Fruit fly (Drosophila melanogaster) whole organism, prepupa: ENCODE measurements around the gene Cand1.

Experiments
- CG10669 ChIP-seq: fragments of 200-800 bp; sonication (Bioruptor generic); optimal IDR thresholded peaks from 3 replicates; lab custom pipeline; 2018; ENCODE audit warnings: missing biosample characterization, mild to moderate bottlenecking, missing genetic modification characterization, moderate library complexity
- CG11902 ChIP-seq: fragments of 200-800 bp; sonication (Bioruptor generic); optimal IDR thresholded peaks from 3 replicates; lab custom pipeline; 2016; ENCODE audit warnings: missing biosample characterization, missing genetic modification characterization
- CG1621 ChIP-seq: fragments of 200-800 bp; sonication (Bioruptor generic); optimal IDR thresholded peaks from 3 replicates; lab custom pipeline; 2018; ENCODE audit warnings: missing biosample characterization, mild to moderate bottlenecking, missing genetic modification characterization
- CG3032 ChIP-seq: fragments of 200-800 bp; optimal IDR thresholded peaks from 2 replicates; lab custom pipeline; 2019; ENCODE audit warnings: missing biosample characterization, mild to moderate bottlenecking, missing genetic modification characterization, moderate library complexity
- CG31627 ChIP-seq: fragments of 200-800 bp; sonication (Bioruptor generic); optimal IDR thresholded peaks from 3 replicates; lab custom pipeline; 2016; ENCODE audit warnings: missing biosample characterization, missing genetic modification characterization
- CG32006 ChIP-seq: fragments of 200-800 bp; sonication (Bioruptor generic); optimal IDR thresholded peaks from 3 replicates; lab custom pipeline; 2017; ENCODE audit warnings: missing biosample characterization, mild to moderate bottlenecking, missing genetic modification characterization
- CG6163 ChIP-seq: fragments of 200-800 bp; sonication (Bioruptor generic); IDR thresholded peaks from 3 replicates; pipeline ENCODE4 v1.3.6; 2022; ENCODE audit warnings: missing biosample characterization, missing genetic modification characterization
- CG6276 ChIP-seq: fragments of 200-800 bp; sonication (Bioruptor generic); optimal IDR thresholded peaks from 2 replicates; lab custom pipeline; 2017; ENCODE audit warnings: missing biosample characterization, mild to moderate bottlenecking, missing genetic modification characterization
- CG6792 ChIP-seq: fragments of 200-800 bp; sonication (Bioruptor generic); optimal IDR thresholded peaks from 3 replicates; lab custom pipeline; 2016; ENCODE audit warnings: missing biosample characterization, missing genetic modification characterization
- CG6808 ChIP-seq: fragments of 200-800 bp; sonication (Bioruptor generic); optimal IDR thresholded peaks from 3 replicates; lab custom pipeline; 2017; ENCODE audit warnings: missing biosample characterization, missing genetic modification characterization, mild to moderate bottlenecking, moderate library complexity, missing genetic modification reagents
- CG7368 ChIP-seq: fragments of 200-800 bp; sonication (Bioruptor generic); optimal IDR thresholded peaks from 3 replicates; lab custom pipeline; 2016; ENCODE audit warnings: missing biosample characterization, missing genetic modification characterization
- CG8119 ChIP-seq: fragments of 200-800 bp; sonication (Bioruptor generic); IDR thresholded peaks from 3 replicates; pipeline ENCODE4 v1.3.6; 2022; ENCODE audit warnings: missing biosample characterization, missing genetic modification characterization
- CG8319 ChIP-seq: fragments of 200-800 bp; sonication (Bioruptor generic); optimal IDR thresholded peaks from 3 replicates; lab custom pipeline; 2016; ENCODE audit warnings: missing biosample characterization, missing genetic modification characterization
- CG8632 ChIP-seq: fragments of 200-800 bp; sonication (Bioruptor generic); optimal IDR thresholded peaks from 3 replicates; lab custom pipeline; 2016; ENCODE audit warnings: missing biosample characterization, missing genetic modification characterization
- CG9139 ChIP-seq: fragments of 200-800 bp; sonication (Bioruptor generic); optimal IDR thresholded peaks from 3 replicates; lab custom pipeline; 2017; ENCODE audit warnings: missing biosample characterization, mild to moderate bottlenecking, missing genetic modification characterization
- Eip78C ChIP-seq: fragments of 200-800 bp; sonication (Bioruptor generic); peaks from one replicate; lab custom pipeline; 2016; ENCODE audit warnings: missing biosample characterization, missing genetic modification characterization
- Eip93F ChIP-seq: fragments of 200-800 bp; sonication (Bioruptor generic); optimal IDR thresholded peaks from 2 replicates; lab custom pipeline; 2016; ENCODE audit warnings: missing biosample characterization, mild to moderate bottlenecking, missing genetic modification characterization
- Ets96B ChIP-seq: fragments of 200-800 bp; optimal IDR thresholded peaks from 2 replicates; lab custom pipeline; 2019; ENCODE audit warnings: missing biosample characterization, mild to moderate bottlenecking, missing genetic modification characterization, moderate library complexity
- Gug ChIP-seq: fragments of 200-800 bp; sonication (Bioruptor generic); IDR thresholded peaks from 2 replicates; pipeline ENCODE4 v1.3.6; 2022; ENCODE audit warnings: missing biosample characterization, missing genetic modification characterization
- Hr38 ChIP-seq: sonication (Bioruptor generic); optimal IDR thresholded peaks from 2 replicates; lab custom pipeline; 2016; ENCODE audit warnings: missing biosample characterization, missing genetic modification characterization
- Hr4 ChIP-seq: fragments of 200-800 bp; sonication (Bioruptor generic); optimal IDR thresholded peaks from 3 replicates; lab custom pipeline; 2016; ENCODE audit warnings: missing biosample characterization, missing genetic modification characterization
- Lpt ChIP-seq: fragments of 200-800 bp; sonication (Bioruptor generic); optimal IDR thresholded peaks from 3 replicates; lab custom pipeline; 2016; ENCODE audit warnings: missing biosample characterization, missing genetic modification characterization
- Met ChIP-seq: fragments of 200-800 bp; sonication (Bioruptor generic); optimal IDR thresholded peaks from 3 replicates; lab custom pipeline; 2016; ENCODE audit warnings: missing biosample characterization, missing genetic modification characterization
- OdsH ChIP-seq: fragments of 200-800 bp; sonication (Bioruptor generic); optimal IDR thresholded peaks from 3 replicates; lab custom pipeline; 2016; ENCODE audit warnings: missing biosample characterization, missing genetic modification characterization
- Sox102F ChIP-seq: fragments of 200-800 bp; sonication (Bioruptor generic); optimal IDR thresholded peaks from 2 replicates; lab custom pipeline; 2016; ENCODE audit warnings: missing biosample characterization, mild to moderate bottlenecking, missing genetic modification characterization
- Sox14 ChIP-seq: fragments of 200-800 bp; sonication (Bioruptor generic); optimal IDR thresholded peaks from 3 replicates; lab custom pipeline; 2016; ENCODE audit warnings: missing biosample characterization, missing genetic modification characterization
- achi ChIP-seq: fragments of 200-800 bp; sonication (Bioruptor generic); optimal IDR thresholded peaks from 3 replicates; lab custom pipeline; 2016; ENCODE audit warnings: missing biosample characterization, missing genetic modification characterization
- acj6 ChIP-seq: fragments of 200-800 bp; sonication (Bioruptor generic); optimal IDR thresholded peaks from 3 replicates; lab custom pipeline; 2016; ENCODE audit warnings: missing biosample characterization, missing genetic modification characterization
- cyc ChIP-seq: fragments of 200-800 bp; sonication (Bioruptor generic); optimal IDR thresholded peaks from 3 replicates; lab custom pipeline; 2016; ENCODE audit warnings: missing biosample characterization, missing genetic modification characterization
- dsx ChIP-seq: fragments of 200-800 bp; optimal IDR thresholded peaks from 3 replicates; lab custom pipeline; 2019; ENCODE audit warnings: missing biosample characterization, mild to moderate bottlenecking, missing genetic modification characterization, moderate library complexity; ENCODE audit not compliant: poor library complexity, severe bottlenecking
- eg ChIP-seq: fragments of 200-800 bp; sonication (Bioruptor generic); IDR thresholded peaks from 3 replicates; pipeline ENCODE4 v1.3.6; 2022; ENCODE audit warnings: missing biosample characterization, missing genetic modification characterization
- fd59A ChIP-seq: fragments of 200-800 bp; sonication (Bioruptor generic); optimal IDR thresholded peaks from 2 replicates; lab custom pipeline; 2017; ENCODE audit warnings: missing biosample characterization, mild to moderate bottlenecking, missing genetic modification characterization, missing genetic modification reagents
- fd85E ChIP-seq: fragments of 200-800 bp; sonication (Bioruptor generic); optimal IDR thresholded peaks from 3 replicates; lab custom pipeline; 2016; ENCODE audit warnings: missing biosample characterization, missing genetic modification characterization
- fkh ChIP-seq: fragments of 200-800 bp; sonication (Bioruptor generic); optimal IDR thresholded peaks from 3 replicates; lab custom pipeline; 2017; ENCODE audit warnings: missing biosample characterization, mild to moderate bottlenecking, missing genetic modification characterization, moderate library complexity
- lz ChIP-seq: fragments of 200-800 bp; sonication (Bioruptor generic); optimal IDR thresholded peaks from 3 replicates; lab custom pipeline; 2016; ENCODE audit warnings: missing biosample characterization, missing genetic modification characterization
- net ChIP-seq: fragments of 200-800 bp; sonication (Bioruptor generic); optimal IDR thresholded peaks from 3 replicates; lab custom pipeline; 2016; ENCODE audit warnings: missing biosample characterization, missing genetic modification characterization
- pdm3 ChIP-seq: fragments of 200-800 bp; sonication (Bioruptor generic); optimal IDR thresholded peaks from 3 replicates; lab custom pipeline; 2016; ENCODE audit warnings: missing biosample characterization, missing genetic modification characterization
- salr ChIP-seq, 2 experiments: fragments of 200-800 bp; sonication (Bioruptor generic); optimal IDR thresholded peaks; 3 replicates each; lab custom pipeline; 2016 to 2018; ENCODE audit warnings: missing biosample characterization in 2 of 2, missing genetic modification characterization in 2 of 2, mild to moderate bottlenecking in 1 of 2
- ss ChIP-seq, 2 experiments: fragments of 200-800 bp; sonication (Bioruptor generic); optimal IDR thresholded peaks; 2 replicates in 1 of 2; 3 replicates in 1 of 2; lab custom pipeline; 2017 to 2018; ENCODE audit warnings: mild to moderate bottlenecking in 2 of 2, missing biosample characterization in 2 of 2, missing genetic modification characterization in 2 of 2, moderate library complexity in 1 of 2
- svp ChIP-seq: fragments of 200-800 bp; sonication (Bioruptor generic); peaks from one replicate; lab custom pipeline; 2016; ENCODE audit warnings: missing biosample characterization, missing genetic modification characterization

The Cand1 gene

DNA sequence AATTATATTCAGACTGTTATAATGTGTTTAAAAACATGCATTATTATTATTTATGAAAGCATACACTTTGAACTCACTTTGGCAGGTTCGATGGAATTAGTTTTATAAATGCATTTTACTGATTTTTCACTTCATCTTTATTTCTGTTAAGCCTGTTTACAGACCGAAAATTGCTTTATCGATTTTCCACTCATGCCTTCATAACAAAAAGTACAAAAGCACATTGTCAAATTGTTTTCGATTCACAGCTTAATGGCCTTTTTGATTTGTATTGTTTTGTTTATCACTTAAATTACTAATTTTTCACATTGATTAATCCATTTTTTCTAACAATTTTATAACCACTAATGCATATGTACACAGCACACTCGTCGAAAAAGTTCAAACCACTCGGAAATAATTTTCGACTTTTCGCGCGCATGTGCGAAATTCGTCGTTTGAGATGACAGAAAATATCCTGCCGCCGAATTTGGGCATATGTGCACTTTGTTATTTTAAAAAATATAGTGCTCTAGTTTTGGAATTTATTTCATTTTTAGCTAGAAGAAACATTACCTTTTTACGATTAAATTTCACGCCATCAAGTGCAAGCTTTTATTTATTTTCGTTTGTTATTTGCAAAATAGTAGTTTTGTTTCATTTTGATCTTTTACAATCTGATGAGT is 11.2 kb upstream of the Cand1 start, which contains the start of gene rho-5:
TSS of gene rho-5 (minus strand) at position 296 of the 665 bp plus-strand sequence.
- no peak for TF ChIP-seq Lpt (GFP tag; lab: Kevin White, UChicago)
- peak; percentile 9 for TF ChIP-seq Hr4 (GFP tag; lab: Kevin White, UChicago)

DNA sequence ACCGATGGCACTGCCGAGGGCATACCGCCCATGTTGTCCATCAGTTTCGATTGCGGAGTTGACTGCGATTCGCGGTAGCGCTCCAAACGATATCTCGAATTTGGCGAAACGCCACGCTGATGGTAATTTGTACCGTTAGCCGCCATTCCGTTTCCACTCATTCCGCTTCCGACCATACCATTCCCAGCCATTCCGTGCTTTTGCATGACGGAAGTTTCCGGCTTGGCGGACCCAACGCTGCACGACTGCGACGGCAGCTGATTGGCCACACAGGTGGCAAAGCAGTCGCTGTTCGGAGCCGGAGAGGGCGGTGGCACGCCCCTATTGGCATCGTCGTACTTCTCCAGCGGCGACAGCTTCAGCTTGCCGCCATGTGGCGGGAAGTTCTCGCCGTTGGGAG is 9.8 kb upstream of the Cand1 start:
- TF ChIP-seq CG10669 (GFP tag; lab: Kevin White, UChicago) (no peak), CG8119 (GFP tag; lab: Robert Waterston, UW) (no peak), Eip78C (GFP tag; lab: Kevin White, UChicago) (peak; percentile 8)
- TF ChIP-seq, all 60 proteins: peak for 1

DNA sequence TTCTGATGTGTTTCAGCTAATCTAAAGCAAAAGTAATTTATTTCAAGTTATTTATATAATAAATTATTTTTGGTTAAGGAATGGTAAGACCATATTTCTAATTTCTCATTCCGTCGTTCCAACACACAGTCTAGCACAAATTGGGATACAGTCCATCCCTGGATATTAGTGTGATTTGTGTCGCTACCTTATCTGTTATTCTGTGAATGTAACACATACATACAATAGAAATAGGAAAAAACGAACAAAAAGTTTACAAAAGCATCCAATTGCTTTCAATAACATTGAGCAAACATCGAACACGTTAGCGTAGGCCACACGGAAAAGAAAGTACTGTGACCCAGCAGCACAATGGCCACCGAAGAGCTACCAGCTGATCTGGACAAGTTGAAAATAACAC is 4.0 kb upstream of the Cand1 start, which contains the start of gene CG5056:
TSS of gene CG5056 (plus strand) at position 168 of the 400 bp plus-strand sequence.
- TF ChIP-seq CG3032 (tag; lab: Kevin White, UChicago): peak; percentile 47
- TF ChIP-seq cyc (GFP tag; lab: Kevin White, UChicago): peak; percentile 1
- peak; percentile 55 for TF ChIP-seq CG8119 (GFP tag; lab: Robert Waterston, UW)
- TF ChIP-seq achi (GFP tag; lab: Kevin White, UChicago): no peak
- TF ChIP-seq Eip78C (GFP tag; lab: Kevin White, UChicago): peak; percentile 63
- TF ChIP-seq acj6: no peak
- peak; percentile 6 for TF ChIP-seq Ets96B (tag; lab: Kevin White, UChicago)
- TF ChIP-seq, all 60 proteins: peak for 5

DNA sequence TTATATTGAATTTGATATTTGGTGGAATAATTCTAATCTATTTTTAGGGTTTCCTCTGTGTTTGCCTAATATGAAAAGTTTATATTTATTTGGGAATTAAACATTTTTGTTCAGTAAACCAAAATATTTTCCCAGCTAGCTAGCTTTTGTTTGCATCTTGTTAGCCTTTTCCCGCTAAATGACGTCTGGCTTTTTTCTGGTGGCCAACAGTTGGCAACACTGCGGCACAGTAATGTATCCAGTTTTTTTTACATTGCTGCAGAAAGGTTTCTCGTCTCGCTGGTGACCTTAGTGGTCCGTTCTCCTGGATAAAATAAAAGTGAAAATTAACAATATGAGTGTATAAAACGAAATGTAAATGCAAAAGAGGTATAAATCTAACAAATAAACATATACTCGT is 1.7 kb upstream of the Cand1 start, which contains the start of gene lft:
TSS of gene lft (plus strand) at position 243 of the 400 bp plus-strand sequence.
- peak; percentile 51 for TF ChIP-seq dsx (GFP tag; lab: Kevin White, UChicago)
- peak in 1 of 2 experiments; percentile 32 for TF ChIP-seq ss (GFP tag; optimal IDR thresholded peaks at IDR 0.05; lab: Kevin White, UChicago)
- TF ChIP-seq Eip78C (GFP tag; lab: Kevin White, UChicago): peak; percentile 42
- TF ChIP-seq CG8319 (GFP tag; lab: Kevin White, UChicago): peak; percentile 53
- no peak for TF ChIP-seq CG11902 (GFP tag; lab: Kevin White, UChicago)
- TF ChIP-seq CG9139 (GFP tag; lab: Kevin White, UChicago): no peak

DNA sequence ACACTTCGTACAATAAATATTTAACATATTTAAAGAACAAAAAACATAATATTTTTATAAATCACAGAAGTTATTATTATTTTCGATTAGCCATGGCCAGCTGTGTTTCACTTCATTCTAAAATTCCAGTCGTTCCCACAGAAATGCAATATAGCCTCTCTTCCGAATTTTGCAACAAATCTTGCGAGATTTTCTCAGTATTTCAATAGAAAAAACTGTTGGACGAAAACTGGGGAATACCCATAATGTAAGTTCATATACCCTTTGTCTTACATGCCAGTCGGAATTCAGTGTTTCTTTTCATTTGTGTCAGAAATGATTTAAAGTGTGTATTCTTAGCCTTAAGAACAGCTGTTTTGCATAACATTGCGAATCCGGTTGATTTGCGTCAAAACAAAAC is 6.0 kb downstream of the Cand1 start, which contains the start of the genes CtsL4 and ClpP:
TSS of gene CtsL4 (minus strand) at position 90 of the 400 bp plus-strand sequence.
TSS of gene ClpP (plus strand) at position 288 of the 400 bp plus-strand sequence.
- peak; percentile 29 for TF ChIP-seq cyc (GFP tag; lab: Kevin White, UChicago)
- TF ChIP-seq fd85E: no peak
- TF ChIP-seq CG8632 (GFP tag; lab: Kevin White, UChicago): peak; percentile 37
- TF ChIP-seq CG8319 (GFP tag; lab: Kevin White, UChicago): no peak
- no peak for TF ChIP-seq CG9139 (GFP tag; lab: Kevin White, UChicago)
- TF ChIP-seq eg: no peak
- TF ChIP-seq lz (GFP tag; lab: Kevin White, UChicago): peak; percentile 45
- TF ChIP-seq Hr38 (GFP tag; lab: Kevin White, UChicago): no peak
- no peak for TF ChIP-seq fd59A (GFP tag; lab: Kevin White, UChicago)
- no peak for TF ChIP-seq Sox102F (GFP tag; lab: Kevin White, UChicago)
- TF ChIP-seq CG31627: peak; percentile 50
- TF ChIP-seq Ets96B (tag; lab: Kevin White, UChicago): peak; percentile 32
- TF ChIP-seq CG6808: no peak
- TF ChIP-seq achi (GFP tag; lab: Kevin White, UChicago): no peak
- peak; percentile 59 for TF ChIP-seq OdsH
- TF ChIP-seq CG6792 (GFP tag; lab: Kevin White, UChicago): no peak
- TF ChIP-seq Hr4 (GFP tag; lab: Kevin White, UChicago): no peak
- no peak for TF ChIP-seq salr (GFP tag; optimal IDR thresholded peaks at IDR 0.05; lab: Kevin White, UChicago)
- TF ChIP-seq CG3032 (tag; lab: Kevin White, UChicago): peak; percentile 45
- TF ChIP-seq pdm3 (GFP tag; lab: Kevin White, UChicago): no peak
- no peak for TF ChIP-seq CG6163 (GFP tag; lab: Robert Waterston, UW)
- TF ChIP-seq net: no peak
- peak; percentile 88 for TF ChIP-seq Sox14
- no peak for TF ChIP-seq svp (GFP tag; lab: Kevin White, UChicago)
- TF ChIP-seq Gug (GFP tag; lab: Robert Waterston, UW): no peak
- TF ChIP-seq dsx (GFP tag; lab: Kevin White, UChicago): no peak
- no peak for TF ChIP-seq CG7368 (GFP tag; lab: Kevin White, UChicago)
- TF ChIP-seq CG1621 (tag; lab: Kevin White, UChicago): peak; percentile 61
- TF ChIP-seq ss (GFP tag; optimal IDR thresholded peaks at IDR 0.05; lab: Kevin White, UChicago): no peak
- TF ChIP-seq Met (GFP tag; lab: Kevin White, UChicago): no peak
- no peak for TF ChIP-seq Lpt (GFP tag; lab: Kevin White, UChicago)
- TF ChIP-seq CG6276: no peak
- no peak for TF ChIP-seq CG32006 (GFP tag; lab: Kevin White, UChicago)
- peak; percentile 36 for TF ChIP-seq acj6
- TF ChIP-seq fkh (GFP tag; lab: Kevin White, UChicago): no peak
- TF ChIP-seq Eip93F (GFP tag; lab: Kevin White, UChicago): no peak
